Fruit fly (Drosophila melanogaster): ENCODE results near the gene CG34175.
A peak's percentile ranks its signal among the peaks of the same experiment; 100 is the strongest.

The CG34175 gene

DNA sequence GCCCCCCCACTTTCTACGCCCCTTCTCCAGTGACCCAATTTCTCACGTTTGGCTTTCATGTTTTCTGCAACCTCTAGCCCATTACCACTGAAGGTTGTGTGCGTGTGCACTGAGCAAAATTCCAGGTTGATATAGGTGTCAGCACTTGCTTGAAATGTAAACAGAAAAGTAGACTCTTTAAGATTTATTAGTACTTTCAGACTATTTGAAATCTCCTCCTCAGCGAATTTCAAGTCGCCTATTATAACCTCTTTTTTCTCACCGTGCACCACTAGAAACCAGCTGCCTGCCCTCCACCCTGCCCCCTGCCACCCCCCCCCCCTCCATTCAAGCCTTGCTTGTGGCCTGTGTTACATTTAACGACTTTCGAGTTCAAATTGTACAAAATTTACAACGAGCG, 37.3 kb downstream of the CG34175 start (continued):
- TF ChIP-seq ci (GFP tag; IDR thresholded peaks at IDR 0.05) (peak; percentile 75; the same call in 2 of the 3 replicates), CG15479 (GFP tag; optimal IDR thresholded peaks at IDR 0.05) (no peak), BEAF-32 (GFP tag; optimal IDR thresholded peaks at IDR 0.05) (no peak), Dp (GFP tag; optimal IDR thresholded peaks at IDR 0.05) (no peak), CG8944 (GFP tag; optimal IDR thresholded peaks at IDR 0.05) (peak; percentile 14), Tbp (GFP tag; optimal IDR thresholded peaks at IDR 0.05) (no peak), CG10366 (GFP tag; IDR thresholded peaks at IDR 0.05) (peak; percentile 47), CrebB (tag; optimal IDR thresholded peaks at IDR 0.05) (no peak), pzg (GFP tag; optimal IDR thresholded peaks at IDR 0.05) (no peak), CG3281 (GFP tag; optimal IDR thresholded peaks at IDR 0.05) (no peak), CG6765 (GFP tag; optimal IDR thresholded peaks at IDR 0.05) (no peak), CkIIα-i1 (GFP tag; IDR thresholded peaks at IDR 0.05) (no peak), hth (optimal IDR thresholded peaks at IDR 0.05) (no peak), CG17359 (tag; optimal IDR thresholded peaks at IDR 0.05) (peak; percentile 59), otp (GFP tag; IDR thresholded peaks at IDR 0.05) (peak; percentile 71; the same call in 2 of the 3 replicates), tup (GFP tag; optimal IDR thresholded peaks at IDR 0.05) (no peak), ind (GFP tag; optimal IDR thresholded peaks at IDR 0.05) (peak; percentile 55), Ets97D (GFP tag; optimal IDR thresholded peaks at IDR 0.05) (no peak), CG12071 (GFP tag; optimal IDR thresholded peaks at IDR 0.05) (no peak), CG6254 (GFP tag; optimal IDR thresholded peaks at IDR 0.05) (peak; percentile 39), Scr (GFP tag; IDR thresholded peaks at IDR 0.05; ENCODE audit: partially characterized antibody) (no peak), shn (GFP tag; optimal IDR thresholded peaks at IDR 0.05) (no peak), CG12219 (GFP tag; optimal IDR thresholded peaks at IDR 0.05) (no peak), CG13296 (GFP tag; optimal IDR thresholded peaks at IDR 0.05) (no peak), CG15514 (GFP tag; optimal IDR thresholded peaks at IDR 0.05) (peak; percentile 9), al (GFP tag; IDR thresholded peaks at IDR 0.05) (no peak), Bgb (GFP tag; IDR thresholded peaks at IDR 0.05; ENCODE audit: partially characterized antibody) (no peak), klu (GFP tag; IDR thresholded peaks at IDR 0.05) (no peak), zf30C (GFP tag; optimal IDR thresholded peaks at IDR 0.05) (no peak), odd (GFP tag; optimal IDR thresholded peaks at IDR 0.05) (no peak), CG4820 (GFP tag; optimal IDR thresholded peaks at IDR 0.05) (peak; percentile 52), Hmx (GFP tag; optimal IDR thresholded peaks at IDR 0.05) (no peak), TFAM (GFP tag; optimal IDR thresholded peaks at IDR 0.05) (no peak), CG4617 (GFP tag; optimal IDR thresholded peaks at IDR 0.05; ENCODE audit: borderline replicate concordance) (no peak), tio (GFP tag; optimal IDR thresholded peaks at IDR 0.05) (no peak), sens-2 (GFP tag; IDR thresholded peaks at IDR 0.05) (peak; percentile 44; the same call in 1 of the 2 replicates), aop (GFP tag; IDR thresholded peaks at IDR 0.05) (no peak), CG7786 (GFP tag; optimal IDR thresholded peaks at IDR 0.05) (no peak), CG1792 (GFP tag; optimal IDR thresholded peaks at IDR 0.05) (no peak), Gsc (GFP tag; IDR thresholded peaks at IDR 0.05) (0 out of 2 replicates have a peak, but pooled peaks have one; percentile 31), Eip74EF (GFP tag; optimal IDR thresholded peaks at IDR 0.05) (no peak), B-H1 (GFP tag; IDR thresholded peaks at IDR 0.05) (no peak), grau (tag; optimal IDR thresholded peaks at IDR 0.05) (peak; percentile 41), CG43689 (GFP tag; IDR thresholded peaks at IDR 0.05) (no peak), CG9215 (GFP tag; IDR thresholded peaks at IDR 0.05) (peak; percentile 41; the same call in 1 of the 2 replicates), CG30403 (GFP tag; optimal IDR thresholded peaks at IDR 0.05) (peak; percentile 37), unpg (GFP tag; optimal IDR thresholded peaks at IDR 0.05) (peak; percentile 42), CG11247 (GFP tag; IDR thresholded peaks at IDR 0.05) (no peak), Gug (GFP tag; IDR thresholded peaks at IDR 0.05) (peak; percentile 35; the same call in 2 of the 4 replicates), NK7.1 (GFP tag; optimal IDR thresholded peaks at IDR 0.05) (no peak), E2f2 (GFP tag; IDR thresholded peaks at IDR 0.05) (peak; percentile 31; the same call in 1 of the 2 replicates)
